Worm (Caenorhabditis elegans) whole organism, L1 larva: ENCODE data around the gene F42E8.1.

Experiments
- Y116A8C.19 ChIP-seq: sonication (generic microtip); optimal IDR thresholded peaks from 2 replicates; lab custom pipeline; 2016; ENCODE audit warnings: missing compliant biosample characterization, missing genetic modification characterization, borderline replicate concordance
- alr-1 ChIP-seq: fragments of 200-800 bp; sonication (Bioruptor generic); optimal IDR thresholded peaks from 2 replicates; lab custom pipeline; 2018; ENCODE audit warnings: borderline replicate concordance, mild to moderate bottlenecking, missing genetic modification characterization, missing compliant biosample characterization
- aly-2 ChIP-seq: fragments of 150-350 bp; optimal IDR thresholded peaks from 2 replicates; lab custom pipeline; 2014; ENCODE audit warnings: missing biosample characterization, missing genetic modification characterization
- ceh-63 ChIP-seq: fragments of 200-800 bp; sonication (Bioruptor generic); optimal IDR thresholded peaks from 2 replicates; lab custom pipeline; 2018; ENCODE audit warnings: mild to moderate bottlenecking, missing genetic modification characterization, missing compliant biosample characterization
- ceh-8 ChIP-seq: fragments of 200-800 bp; sonication (Bioruptor generic); optimal IDR thresholded peaks from 2 replicates; lab custom pipeline; 2018; ENCODE audit warnings: mild to moderate bottlenecking, missing genetic modification characterization, moderate library complexity, missing compliant biosample characterization
- ces-1 ChIP-seq: fragments of 150-350 bp; optimal IDR thresholded peaks from 2 replicates; lab custom pipeline; 2014; ENCODE audit warnings: missing biosample characterization, missing genetic modification reagents, missing genetic modification characterization
- dsc-1 ChIP-seq: sonication (generic microtip); optimal IDR thresholded peaks from 2 replicates; lab custom pipeline; 2016; ENCODE audit warnings: mild to moderate bottlenecking, missing genetic modification characterization, missing compliant biosample characterization
- efl-1 ChIP-seq, 4 experiments: fragments of 150-350 bp; optimal IDR thresholded peaks in 3 of 4; peaks in 1 of 4; 1 replicate in 1 of 4; 2 replicates in 3 of 4; lab custom pipeline; 2014; ENCODE audit warnings: missing biosample characterization in 2 of 4, missing genetic modification characterization in 2 of 4, missing genetic modification reagents in 2 of 4
- egl-27 ChIP-seq, 2 experiments: fragments of 150-350 bp in 1 of 2; sonication (generic microtip); optimal IDR thresholded peaks; 3 replicates each; lab custom pipeline; 2017 to 2018; ENCODE audit warnings: missing biosample characterization in 2 of 2, missing genetic modification characterization in 2 of 2, missing genetic modification reagents in 2 of 2
- elt-2 ChIP-seq: sonication (generic microtip); optimal IDR thresholded peaks from 2 replicates; lab custom pipeline; 2016; ENCODE audit warnings: missing genetic modification characterization, mild to moderate bottlenecking, inconsistent platforms, missing compliant biosample characterization, missing genetic modification reagents
- ets-5 ChIP-seq: fragments of 200-800 bp; sonication (Bioruptor generic); IDR thresholded peaks from 2 replicates; pipeline ENCODE4 v1.3.6; 2022; ENCODE audit warnings: missing genetic modification characterization, missing compliant biosample characterization
- fkh-4 ChIP-seq: sonication (generic microtip); optimal IDR thresholded peaks from 2 replicates; lab custom pipeline; 2016; ENCODE audit warnings: missing compliant biosample characterization, missing genetic modification characterization, borderline replicate concordance
- fos-1 ChIP-seq: fragments of 150-350 bp; optimal IDR thresholded peaks from 2 replicates; lab custom pipeline; 2014; ENCODE audit warnings: missing biosample characterization, missing genetic modification characterization
- isw-1 ChIP-seq: fragments of 200-800 bp; sonication (Bioruptor generic); IDR thresholded peaks from 2 replicates; pipeline ENCODE4 v1.3.6; 2022; ENCODE audit warnings: missing genetic modification characterization, missing compliant biosample characterization
- lin-13 ChIP-seq: fragments of 150-350 bp; optimal IDR thresholded peaks from 2 replicates; lab custom pipeline; 2014; ENCODE audit warnings: missing biosample characterization, missing genetic modification reagents, missing genetic modification characterization
- lin-14 ChIP-seq: fragments of 200-800 bp; sonication (Bioruptor generic); optimal IDR thresholded peaks from 2 replicates; lab custom pipeline; 2018; ENCODE audit warnings: mild to moderate bottlenecking, missing genetic modification characterization, moderate library complexity, missing compliant biosample characterization
- lin-35 ChIP-seq, 2 experiments: fragments of 150-350 bp; optimal IDR thresholded peaks; 2 replicates each; lab custom pipeline; 2014; ENCODE audit warnings: missing biosample characterization in 2 of 2, missing genetic modification characterization in 2 of 2, missing genetic modification reagents in 2 of 2
- lir-3 ChIP-seq: sonication (generic microtip); optimal IDR thresholded peaks from 2 replicates; lab custom pipeline; 2016; ENCODE audit warnings: mild to moderate bottlenecking, missing genetic modification characterization, moderate library complexity, missing compliant biosample characterization; ENCODE audit not compliant: poor library complexity
- lsy-2 ChIP-seq, 2 experiments: fragments of 150-350 bp; optimal IDR thresholded peaks; 2 replicates each; lab custom pipeline; 2014; ENCODE audit warnings: missing biosample characterization in 2 of 2, missing genetic modification characterization in 2 of 2
- nhr-11 ChIP-seq: fragments of 150-350 bp; optimal IDR thresholded peaks from 2 replicates; lab custom pipeline; 2014; ENCODE audit warnings: missing biosample characterization, missing genetic modification characterization
- nhr-12 ChIP-seq: sonication (generic microtip); optimal IDR thresholded peaks from 2 replicates; lab custom pipeline; 2017; ENCODE audit warnings: missing biosample characterization, missing genetic modification characterization
- nhr-28 ChIP-seq: fragments of 150-350 bp; optimal IDR thresholded peaks from 2 replicates; lab custom pipeline; 2014; ENCODE audit warnings: missing biosample characterization, missing genetic modification characterization
- nhr-47 ChIP-seq: sonication (generic microtip); optimal IDR thresholded peaks from 2 replicates; lab custom pipeline; 2016; ENCODE audit warnings: mild to moderate bottlenecking, missing genetic modification characterization, moderate library complexity, missing compliant biosample characterization
- nhr-76 ChIP-seq: sonication (generic microtip); optimal IDR thresholded peaks from 2 replicates; lab custom pipeline; 2017; ENCODE audit warnings: missing biosample characterization, missing genetic modification characterization
- nhr-84 ChIP-seq: sonication (generic microtip); optimal IDR thresholded peaks from 2 replicates; lab custom pipeline; 2017; ENCODE audit warnings: missing biosample characterization, missing genetic modification characterization
- nhr-85 ChIP-seq: sonication (generic microtip); peaks from one replicate; lab custom pipeline; 2016; ENCODE audit warnings: missing genetic modification characterization, inconsistent platforms, missing compliant biosample characterization
- nhr-90 ChIP-seq: sonication (generic microtip); optimal IDR thresholded peaks from 2 replicates; lab custom pipeline; 2016; ENCODE audit warnings: mild to moderate bottlenecking, missing genetic modification characterization, missing compliant biosample characterization; ENCODE audit not compliant: poor library complexity
- pax-3 ChIP-seq: fragments of 200-800 bp; sonication (Bioruptor generic); optimal IDR thresholded peaks from 2 replicates; lab custom pipeline; 2018; ENCODE audit warnings: mild to moderate bottlenecking, missing genetic modification characterization, moderate library complexity, missing compliant biosample characterization
- unc-62 ChIP-seq: fragments of 150-350 bp; optimal IDR thresholded peaks from 2 replicates; lab custom pipeline; 2014; ENCODE audit warnings: missing biosample characterization, missing genetic modification reagents, missing genetic modification characterization
- vab-15 ChIP-seq: sonication (generic microtip); optimal IDR thresholded peaks from 2 replicates; lab custom pipeline; 2017; ENCODE audit warnings: missing genotype, mild to moderate bottlenecking, missing genetic modification characterization, missing compliant biosample characterization
- zip-4 ChIP-seq: fragments of 200-800 bp; sonication (Bioruptor generic); optimal IDR thresholded peaks from 2 replicates; lab custom pipeline; 2018; ENCODE audit warnings: mild to moderate bottlenecking, missing genetic modification characterization, moderate library complexity, missing compliant biosample characterization

The F42E8.1 gene

ce11 chrV:13061836-13062235 lies at the start of gene F42E8.1:
Gene F42E8.1, plus strand, starts transcription at chrV:13062136.
- TF ChIP-seq nhr-11 (tag; lab: Kevin White, UChicago): no peak
- TF ChIP-seq nhr-28 (tag; lab: Kevin White, UChicago): no peak
- TF ChIP-seq nhr-12 (tag; lab: Kevin White, UChicago): no peak
- TF ChIP-seq isw-1 (GFP tag; lab: Robert Waterston, UW): no peak
- no peak for TF ChIP-seq pax-3 (tag; lab: Kevin White, UChicago)
- TF ChIP-seq ceh-63 (GFP tag; lab: Kevin White, UChicago): no peak
- TF ChIP-seq egl-27 (tag; optimal IDR thresholded peaks at IDR 0.05; lab: Kevin White, UChicago): no peak
- no peak for TF ChIP-seq dsc-1 (tag; lab: Kevin White, UChicago)
- no peak for TF ChIP-seq ces-1

DNA sequence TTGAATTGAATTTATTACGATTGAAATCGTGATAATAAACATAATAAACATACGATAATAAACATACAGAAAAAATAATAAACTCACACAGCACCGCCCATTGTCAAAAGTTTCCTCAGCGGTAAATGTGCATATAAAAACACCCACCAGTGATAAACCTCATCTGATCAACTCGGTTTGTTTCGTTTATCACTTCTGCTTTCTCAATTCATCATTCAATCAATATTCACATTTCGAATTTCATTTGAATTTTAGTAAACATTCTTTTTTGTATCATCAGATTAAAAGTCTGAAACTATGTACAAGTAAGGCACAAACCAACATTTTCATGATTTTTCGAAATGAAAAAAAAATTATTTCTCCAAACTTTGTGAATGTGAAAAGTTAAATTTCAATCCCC lies 48.8 kb upstream of the F42E8.1 start, which contains the start of gene try-10:
try-10 (minus strand) TSS at position 101 of the 400 bp plus-strand sequence.
- TF ChIP-seq unc-62 (no peak), Y116A8C.19 (tag; lab: Kevin White, UChicago) (no peak), zip-4 (GFP tag; lab: Kevin White, UChicago) (no peak), lin-14 (GFP tag; lab: Kevin White, UChicago) (no peak)

- TF ChIP-seq efl-1 (optimal IDR thresholded peaks at IDR 0.05; lab: Kevin White, UChicago) (no peak), efl-1 (GFP tag; optimal IDR thresholded peaks at IDR 0.05 in 1 of 2; lab: Kevin White, UChicago) (peak in 1 of 2 experiments; percentile 47), fkh-4 (tag; lab: Kevin White, UChicago) (no peak)
Observed at ce11 chrV:13013844-13014243, 48.1 kb upstream of the F42E8.1 start, which contains the start of gene F15B9.6. Gene F15B9.6, plus strand, starts transcription at chrV:13014144.

ce11 chrV:13018233-13018632 lies 43.7 kb upstream of the F42E8.1 start:
- TF ChIP-seq fkh-4 (tag; lab: Kevin White, UChicago): no peak
- TF ChIP-seq efl-1 (optimal IDR thresholded peaks at IDR 0.05; lab: Kevin White, UChicago): no peak
- no peak for TF ChIP-seq efl-1 (GFP tag; optimal IDR thresholded peaks at IDR 0.05 in 1 of 2; lab: Kevin White, UChicago)
- no peak for TF ChIP-seq lin-13 (GFP tag; lab: Kevin White, UChicago)
- TF ChIP-seq zip-4 (GFP tag; lab: Kevin White, UChicago): no peak
- no peak for TF ChIP-seq ets-5 (GFP tag; lab: Robert Waterston, UW)
- TF ChIP-seq ceh-8 (GFP tag; lab: Kevin White, UChicago): no peak
- no peak for TF ChIP-seq fos-1 (tag; lab: Kevin White, UChicago)
- no peak for TF ChIP-seq lsy-2 (tag; optimal IDR thresholded peaks at IDR 0.05; lab: Kevin White, UChicago)
- TF ChIP-seq nhr-84: no peak

DNA sequence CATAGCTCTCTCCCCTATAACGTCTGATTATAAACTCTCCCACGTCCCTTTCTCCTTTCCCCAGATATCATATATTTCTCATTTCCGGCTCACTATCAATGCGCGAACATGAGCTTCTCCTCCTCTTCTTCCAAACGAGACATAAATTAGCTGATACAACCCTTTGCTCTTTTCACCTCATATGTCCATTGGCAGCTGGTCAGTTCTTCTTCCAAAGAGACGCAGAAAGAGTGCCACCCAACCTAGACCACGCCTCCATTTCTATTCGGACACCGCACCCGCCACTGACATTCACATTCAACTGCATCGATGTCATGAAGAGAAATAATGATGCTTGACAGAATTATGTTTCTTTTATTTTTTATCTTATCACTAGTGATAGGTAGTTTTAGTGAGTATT lies 43.2 kb upstream of the F42E8.1 start, which contains the start of gene fmi-1:
fmi-1 (plus strand) TSS at position 301 of the 400 bp plus-strand sequence.
- TF ChIP-seq ets-5 (GFP tag; lab: Robert Waterston, UW) (no peak), aly-2 (no peak), lin-35 (GFP tag; optimal IDR thresholded peaks at IDR 0.05; lab: Kevin White, UChicago) (no peak), vab-15 (tag; lab: Kevin White, UChicago) (no peak), alr-1 (tag; lab: Kevin White, UChicago) (no peak), nhr-90 (tag; lab: Kevin White, UChicago) (no peak), nhr-12 (tag; lab: Kevin White, UChicago) (no peak), nhr-28 (tag; lab: Kevin White, UChicago) (no peak), nhr-85 (tag; lab: Kevin White, UChicago) (no peak), nhr-47 (no peak), lir-3 (tag; lab: Kevin White, UChicago) (no peak), nhr-76 (tag; lab: Kevin White, UChicago) (no peak), elt-2 (tag; lab: Kevin White, UChicago) (no peak)
